Comparison of ENCODE assay signal across 1 fruit fly cellular context in the genomic region with DNA sequence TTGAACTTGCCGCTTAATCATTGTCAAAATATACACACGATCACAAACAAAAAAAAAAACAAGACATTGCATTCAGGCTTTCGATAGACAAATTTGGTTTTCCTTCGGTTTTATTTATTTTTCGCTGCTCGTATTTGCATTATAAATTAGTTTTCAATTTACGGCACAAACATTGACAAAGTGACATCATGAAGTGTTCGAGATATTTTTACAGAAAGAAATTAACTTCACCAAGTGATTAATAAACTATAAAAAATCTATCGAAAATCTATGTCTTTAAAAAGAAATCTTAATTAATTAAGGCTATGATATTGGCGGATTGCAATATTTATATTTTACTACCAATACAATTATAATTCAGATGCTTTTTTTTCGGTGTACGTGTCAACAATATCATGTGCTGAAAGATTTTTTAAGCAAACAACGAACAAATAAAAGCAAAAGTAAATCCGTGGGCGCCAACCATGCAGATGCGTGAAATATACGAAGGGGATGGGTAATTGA.
A peak's percentile ranks its signal among the peaks of the same experiment; 100 is the strongest.
TF ChIP-seq lines count a peak whose summit lies in the region.

No protein-coding gene starts in this region.

TF ChIP-seq in whole organism, embryonic, 481 proteins besides CTCF, POLR2A, EP300 and RAD21 (continued from another document):
- TF ChIP-seq CG2199 (GFP tag; IDR thresholded peaks at IDR 0.05; lab: Robert Waterston, UW) (no peak), tap (tag; optimal IDR thresholded peaks at IDR 0.05; lab: Kevin White, UChicago) (peak; percentile 28), chif (GFP tag; optimal IDR thresholded peaks at IDR 0.05; lab: Kevin White, UChicago) (peak in 1 of 2 experiments; percentile 7), CG10462 (GFP tag; optimal IDR thresholded peaks at IDR 0.05; lab: Kevin White, UChicago) (no peak), hth (optimal IDR thresholded peaks at IDR 0.05; lab: Kevin White, UChicago) (no peak), Pdp1 (GFP tag; optimal IDR thresholded peaks at IDR 0.05; lab: Kevin White, UChicago) (peak; percentile 16 to 48), Dbx (GFP tag; IDR thresholded peaks at IDR 0.05; lab: Robert Waterston, UW) (0 out of 3 replicates have a peak, but pooled peaks have one; percentile 55), cwo (GFP tag; optimal IDR thresholded peaks at IDR 0.05; lab: Kevin White, UChicago) (peak; percentile 61), CG10366 (GFP tag; IDR thresholded peaks at IDR 0.05; lab: Robert Waterston, UW) (no peak), CG8359 (GFP tag; optimal IDR thresholded peaks at IDR 0.05; lab: Kevin White, UChicago; ENCODE audit: borderline replicate concordance) (peak; percentile 43), CG8281 (tag; optimal IDR thresholded peaks at IDR 0.05; lab: Kevin White, UChicago) (peak; percentile 56), ssp (GFP tag; IDR thresholded peaks at IDR 0.05; lab: Robert Waterston, UW) (no peak), mirr (GFP tag; optimal IDR thresholded peaks at IDR 0.05; lab: Kevin White, UChicago) (no peak), sim (GFP tag; IDR thresholded peaks at IDR 0.05; lab: Robert Waterston, UW) (peak; percentile 51; the same call in 1 of the 2 replicates), CG32772 (GFP tag; IDR thresholded peaks at IDR 0.05; lab: Robert Waterston, UW) (no peak), sens-2 (GFP tag; IDR thresholded peaks at IDR 0.05; lab: Robert Waterston, UW) (no peak), CG15514 (GFP tag; optimal IDR thresholded peaks at IDR 0.05; lab: Kevin White, UChicago) (peak; percentile 29), unpg (GFP tag; optimal IDR thresholded peaks at IDR 0.05; lab: Kevin White, UChicago) (peak; percentile 59), CG18599 (GFP tag; optimal IDR thresholded peaks at IDR 0.05; lab: Kevin White, UChicago) (peak; percentile 27), Jarid2 (GFP tag; optimal IDR thresholded peaks at IDR 0.05; lab: Kevin White, UChicago) (peak; percentile 55), dpn (GFP tag; optimal IDR thresholded peaks at IDR 0.05; lab: Kevin White, UChicago) (peak in 1 of 2 experiments; percentile 2), bab2 (GFP tag; optimal IDR thresholded peaks at IDR 0.05; lab: Kevin White, UChicago) (peak; percentile 60), da (GFP tag; optimal IDR thresholded peaks at IDR 0.05; lab: Kevin White, UChicago) (no peak), CG10147 (GFP tag; optimal IDR thresholded peaks at IDR 0.05; lab: Kevin White, UChicago) (peak; percentile 45), tio (GFP tag; optimal IDR thresholded peaks at IDR 0.05; lab: Kevin White, UChicago) (peak; percentile 10), stc (GFP tag; IDR thresholded peaks at IDR 0.05; lab: Robert Waterston, UW) (0 out of 2 replicates have a peak, but pooled peaks have one; percentile 5), fru (optimal IDR thresholded peaks at IDR 0.05; lab: Kevin White, UChicago) (no peak), rib (GFP tag; IDR thresholded peaks at IDR 0.05; lab: Robert Waterston, UW) (no peak), Deaf1 (tag; optimal IDR thresholded peaks at IDR 0.05; lab: Kevin White, UChicago) (no peak), CG7556 (GFP tag; optimal IDR thresholded peaks at IDR 0.05; lab: Kevin White, UChicago) (peak; percentile 49), CG5180 (GFP tag; optimal IDR thresholded peaks at IDR 0.05; lab: Kevin White, UChicago) (peak; percentile 65), CG5953 (GFP tag; IDR thresholded peaks at IDR 0.05; lab: Robert Waterston, UW) (no peak), Sox102F (GFP tag; optimal IDR thresholded peaks at IDR 0.05; lab: Kevin White, UChicago) (peak; percentile 60), CG1647 (GFP tag; optimal IDR thresholded peaks at IDR 0.05; lab: Kevin White, UChicago) (peak; percentile 23), sqz (GFP tag; optimal IDR thresholded peaks at IDR 0.05; lab: Kevin White, UChicago) (peak; percentile 62), CG4854 (GFP tag; optimal IDR thresholded peaks at IDR 0.05; lab: Kevin White, UChicago) (peak; percentile 40), Rfx (GFP tag; IDR thresholded peaks at IDR 0.05; lab: Robert Waterston, UW) (peak; percentile 64), Oaz (GFP tag; IDR thresholded peaks at IDR 0.05; lab: Robert Waterston, UW) (no peak), CG6683 (GFP tag; optimal IDR thresholded peaks at IDR 0.05; lab: Kevin White, UChicago) (peak; percentile 28), Hr51 (GFP tag; optimal IDR thresholded peaks at IDR 0.05; lab: Kevin White, UChicago) (peak in 1 of 2 experiments; percentile 36), CG18262 (tag; optimal IDR thresholded peaks at IDR 0.05; lab: Kevin White, UChicago) (peak; percentile 63), YL-1 (GFP tag; optimal IDR thresholded peaks at IDR 0.05; lab: Kevin White, UChicago) (no peak), CG15601 (tag; optimal IDR thresholded peaks at IDR 0.05; lab: Kevin White, UChicago) (peak; percentile 23), odd (GFP tag; optimal IDR thresholded peaks at IDR 0.05; lab: Kevin White, UChicago) (peak; percentile 54), CG18764 (GFP tag; optimal IDR thresholded peaks at IDR 0.05; lab: Kevin White, UChicago) (peak; percentile 35), shn (GFP tag; optimal IDR thresholded peaks at IDR 0.05; lab: Kevin White, UChicago) (no peak), CG11723 (GFP tag; optimal IDR thresholded peaks at IDR 0.05; lab: Kevin White, UChicago) (peak; percentile 53), CG10565 (GFP tag; optimal IDR thresholded peaks at IDR 0.05; lab: Kevin White, UChicago) (no peak), Ets97D (GFP tag; optimal IDR thresholded peaks at IDR 0.05; lab: Kevin White, UChicago) (peak; percentile 41), CG7928 (GFP tag; optimal IDR thresholded peaks at IDR 0.05; lab: Kevin White, UChicago) (no peak), MESR4 (GFP tag; optimal IDR thresholded peaks at IDR 0.05; lab: Kevin White, UChicago) (no peak), Awh (GFP tag; IDR thresholded peaks at IDR 0.05; lab: Robert Waterston, UW) (0 out of 2 replicates have a peak, but pooled peaks have one; percentile 13), Hr78 (GFP tag; optimal IDR thresholded peaks at IDR 0.05; lab: Kevin White, UChicago) (peak in 1 of 2 experiments; percentile 43), CG10209 (GFP tag; optimal IDR thresholded peaks at IDR 0.05; lab: Kevin White, UChicago) (peak; percentile 29), Eip74EF (GFP tag; optimal IDR thresholded peaks at IDR 0.05; lab: Kevin White, UChicago) (peak in 1 of 2 experiments; percentile 82), bigmax (GFP tag; optimal IDR thresholded peaks at IDR 0.05; lab: Kevin White, UChicago) (peak; percentile 15), CG43689 (GFP tag; IDR thresholded peaks at IDR 0.05; lab: Robert Waterston, UW) (no peak), CG17568 (GFP tag; optimal IDR thresholded peaks at IDR 0.05; lab: Kevin White, UChicago) (peak; percentile 53), fd3F (GFP tag; optimal IDR thresholded peaks at IDR 0.05; lab: Kevin White, UChicago) (no peak), BtbVII (GFP tag; optimal IDR thresholded peaks at IDR 0.05; lab: Kevin White, UChicago) (peak; percentile 77), CG13424 (tag; optimal IDR thresholded peaks at IDR 0.05; lab: Kevin White, UChicago) (peak; percentile 44), Med (GFP tag; lab: Kevin White, UChicago) (peak; percentile 78)
TF ChIP-seq in whole organism, embryonic: peak in this region for 177.
